Worm (Caenorhabditis elegans) whole organism, L3 larva: ENCODE results near the gene K10G9.2.

Experiments used
- ZK546.5 ChIP-seq: sonication (generic microtip); optimal IDR thresholded peaks from 2 replicates; lab custom pipeline; 2017; ENCODE audit warnings: missing biosample characterization, missing genetic modification characterization
- ama-1 ChIP-seq: fragments of 150-350 bp; optimal IDR thresholded peaks from 2 replicates; lab custom pipeline; 2018
- eor-1 ChIP-seq, 2 experiments: fragments of 150-350 bp; optimal IDR thresholded peaks; 2 replicates each; lab custom pipeline; 2014 to 2018; ENCODE audit warnings: missing biosample characterization in 2 of 2, missing genetic modification characterization in 2 of 2
- nhr-11 ChIP-seq: fragments of 150-350 bp; optimal IDR thresholded peaks from 2 replicates; lab custom pipeline; 2014; ENCODE audit warnings: missing biosample characterization, missing genetic modification characterization
- nhr-25 ChIP-seq: sonication (generic microtip); optimal IDR thresholded peaks from 2 replicates; lab custom pipeline; 2017; ENCODE audit warnings: missing biosample characterization, missing genetic modification characterization
- nhr-28 ChIP-seq: fragments of 150-350 bp; optimal IDR thresholded peaks from 2 replicates; lab custom pipeline; 2014; ENCODE audit warnings: missing biosample characterization, missing genetic modification characterization
- nhr-76 ChIP-seq: fragments of 150-350 bp; sonication (generic microtip); optimal IDR thresholded peaks from 5 replicates; lab custom pipeline; 2014; ENCODE audit warnings: missing biosample characterization, missing genetic modification characterization
- unc-62 ChIP-seq: fragments of 150-350 bp; sonication (generic microtip); optimal IDR thresholded peaks from 4 replicates; lab custom pipeline; 2014; ENCODE audit warnings: missing biosample characterization, missing genetic modification reagents, missing genetic modification characterization

- TF ChIP-seq nhr-11 (tag; lab: Kevin White, UChicago), result no peak
- TF ChIP-seq nhr-76 (tag; lab: Kevin White, UChicago), result no peak
- no peak for TF ChIP-seq unc-62
- TF ChIP-seq ama-1 (lab: Kevin White, UChicago), result no peak
- TF ChIP-seq eor-1 (tag; optimal IDR thresholded peaks at IDR 0.05; lab: Kevin White, UChicago), result no peak
- no peak for TF ChIP-seq nhr-28 (tag; lab: Kevin White, UChicago)
- no peak for TF ChIP-seq nhr-25
- TF ChIP-seq ZK546.5, result no peak
These were observed 49.4 kb downstream of the K10G9.2 start, which contains the start of gene ced-9 for ce11 chrIII:10335086-10335485.
